Worm (Caenorhabditis elegans): ENCODE measurements around the gene T27E7.5.

- TF ChIP-seq klf-2 (GFP tag; conservative IDR thresholded peaks at IDR 0.05): no peak
- TF ChIP-seq flt-1 (GFP tag; IDR thresholded peaks at IDR 0.05): no peak
- no peak for TF ChIP-seq ztf-23 (GFP tag; IDR thresholded peaks at IDR 0.05)
Measured at ce11 chrIV:14491135-14491534, 45.8 kb upstream of the T27E7.5 start.
